Fruit fly (Drosophila melanogaster) whole organism, embryonic: Measurements from ENCODE around the gene mahe.

Source experiments
- Ada2b ChIP-seq: fragments of 200-800 bp; sonication (Bioruptor generic); IDR thresholded peaks from 2 replicates; pipeline ENCODE4 v1.3.6; 2022; ENCODE audit warnings: missing biosample characterization, missing genetic modification characterization
- Bteb2 ChIP-seq: fragments of 200-800 bp; sonication (Bioruptor generic); optimal IDR thresholded peaks from 2 replicates; lab custom pipeline; 2016; ENCODE audit warnings: missing biosample characterization, missing genetic modification characterization
- CG10565 ChIP-seq: fragments of 200-800 bp; sonication (Bioruptor generic); optimal IDR thresholded peaks from 3 replicates; lab custom pipeline; 2016; ENCODE audit warnings: missing biosample characterization, mild to moderate bottlenecking, missing genetic modification characterization
- CG11398 ChIP-seq: fragments of 200-800 bp; sonication (Bioruptor generic); optimal IDR thresholded peaks from 2 replicates; lab custom pipeline; 2016; ENCODE audit warnings: missing biosample characterization, missing genetic modification characterization
- CG11456 ChIP-seq: fragments of 200-800 bp; sonication (Bioruptor generic); IDR thresholded peaks from 3 replicates; pipeline ENCODE4 v1.3.6; 2022; ENCODE audit warnings: missing biosample characterization, missing genetic modification characterization
- CG11723 ChIP-seq: fragments of 200-800 bp; sonication (Bioruptor generic); optimal IDR thresholded peaks from 2 replicates; lab custom pipeline; 2017; ENCODE audit warnings: missing biosample characterization, mild to moderate bottlenecking, missing genetic modification characterization
- CG15269 ChIP-seq: fragments of 200-800 bp; sonication (Bioruptor generic); optimal IDR thresholded peaks from 2 replicates; lab custom pipeline; 2018; ENCODE audit warnings: missing biosample characterization, mild to moderate bottlenecking, missing genetic modification characterization, moderate library complexity
- CG18262 ChIP-seq: fragments of 200-800 bp; optimal IDR thresholded peaks from 3 replicates; lab custom pipeline; 2019; ENCODE audit warnings: missing biosample characterization, mild to moderate bottlenecking, missing genetic modification characterization, moderate library complexity
- CG2875 ChIP-seq: fragments of 200-800 bp; sonication (Bioruptor generic); optimal IDR thresholded peaks from 2 replicates; lab custom pipeline; 2017; ENCODE audit warnings: missing biosample characterization, mild to moderate bottlenecking, missing genetic modification characterization, missing genetic modification reagents
- CG32532 ChIP-seq: fragments of 200-800 bp; sonication (Bioruptor generic); IDR thresholded peaks from 2 replicates; pipeline ENCODE4 v1.3.6; 2022; ENCODE audit warnings: missing biosample characterization, missing genetic modification characterization
- CG33213 ChIP-seq: fragments of 200-800 bp; sonication (Bioruptor generic); optimal IDR thresholded peaks from 3 replicates; lab custom pipeline; 2016; ENCODE audit warnings: missing biosample characterization, missing genetic modification characterization
- CG34422 ChIP-seq: fragments of 200-800 bp; sonication (Bioruptor generic); IDR thresholded peaks from 3 replicates; pipeline ENCODE4 v1.3.6; 2022; ENCODE audit warnings: missing biosample characterization, missing genetic modification characterization
- CG43689 ChIP-seq: fragments of 200-800 bp; sonication (Bioruptor generic); IDR thresholded peaks from 2 replicates; pipeline ENCODE4 v1.3.6; 2022; ENCODE audit warnings: missing biosample characterization, missing genetic modification characterization
- CG4820 ChIP-seq: fragments of 200-800 bp; sonication (Bioruptor generic); optimal IDR thresholded peaks from 3 replicates; lab custom pipeline; 2016; ENCODE audit warnings: missing biosample characterization, missing genetic modification characterization
- CG6683 ChIP-seq: fragments of 200-800 bp; sonication (Bioruptor generic); optimal IDR thresholded peaks from 2 replicates; lab custom pipeline; 2017; ENCODE audit warnings: missing biosample characterization, mild to moderate bottlenecking, missing genetic modification characterization, missing genetic modification reagents
- CG7556 ChIP-seq: fragments of 200-800 bp; sonication (Bioruptor generic); optimal IDR thresholded peaks from 2 replicates; lab custom pipeline; 2017; ENCODE audit warnings: missing biosample characterization, mild to moderate bottlenecking, missing genetic modification characterization
- CG8924 ChIP-seq: fragments of 200-800 bp; optimal IDR thresholded peaks from 3 replicates; lab custom pipeline; 2019; ENCODE audit warnings: missing biosample characterization, mild to moderate bottlenecking, missing genetic modification characterization, moderate library complexity
- Dip2 ChIP-seq: fragments of 200-800 bp; sonication (Bioruptor generic); IDR thresholded peaks from 2 replicates; pipeline ENCODE4 v1.3.6; 2022; ENCODE audit warnings: missing biosample characterization, missing genetic modification characterization
- H15 ChIP-seq: fragments of 200-800 bp; sonication (Bioruptor generic); IDR thresholded peaks from 3 replicates; pipeline ENCODE4 v1.3.6; 2022; ENCODE audit warnings: missing biosample characterization, missing genetic modification characterization
- HmgD ChIP-seq: fragments of 200-800 bp; sonication (Bioruptor generic); optimal IDR thresholded peaks from 3 replicates; lab custom pipeline; 2016; ENCODE audit warnings: missing biosample characterization, missing genetic modification characterization
- Hmx ChIP-seq: fragments of 200-800 bp; sonication (Bioruptor generic); optimal IDR thresholded peaks from 2 replicates; lab custom pipeline; 2016; ENCODE audit warnings: missing biosample characterization, missing genetic modification characterization
- Hr39 ChIP-seq: fragments of >200 bp; optimal IDR thresholded peaks from 2 replicates; lab custom pipeline; 2017
- Hr78 ChIP-seq, 2 experiments: fragments of 200-800 bp in 1 of 2; fragments of >200 bp in 1 of 2; sonication (Bioruptor generic) in 1 of 2; optimal IDR thresholded peaks; 2 replicates each; lab custom pipeline; 2017 to 2019; ENCODE audit warnings: missing biosample characterization in 2 of 2, missing genetic modification characterization in 2 of 2, mild to moderate bottlenecking in 1 of 2, moderate library complexity in 1 of 2
- Lim3 ChIP-seq: fragments of 200-800 bp; sonication (Bioruptor generic); IDR thresholded peaks from 2 replicates; pipeline ENCODE4 v1.3.6; 2022; ENCODE audit warnings: missing biosample characterization, missing genetic modification characterization
- MBD-R2 ChIP-seq: fragments of 200-800 bp; sonication (Bioruptor generic); IDR thresholded peaks from 2 replicates; pipeline ENCODE4 v1.3.6; 2022; ENCODE audit warnings: missing biosample characterization, missing genetic modification characterization
- Mes4 ChIP-seq: fragments of 200-800 bp; sonication (Bioruptor generic); optimal IDR thresholded peaks from 2 replicates; lab custom pipeline; 2016; ENCODE audit warnings: missing biosample characterization, missing genetic modification characterization
- Mrtf ChIP-seq: fragments of 200-800 bp; sonication (Bioruptor generic); IDR thresholded peaks from 3 replicates; pipeline ENCODE4 v1.3.6; 2022; ENCODE audit warnings: missing biosample characterization, missing genetic modification characterization
- NK7.1 ChIP-seq: fragments of 200-800 bp; sonication (Bioruptor generic); optimal IDR thresholded peaks from 3 replicates; lab custom pipeline; 2016; ENCODE audit warnings: missing biosample characterization, missing genetic modification characterization
- Opbp ChIP-seq: fragments of 200-800 bp; sonication (Bioruptor generic); IDR thresholded peaks from 3 replicates; pipeline ENCODE4 v1.3.6; 2022; ENCODE audit warnings: missing biosample characterization, missing genetic modification characterization; ENCODE audit not compliant: partially characterized antibody
- PHDP ChIP-seq: fragments of 200-800 bp; sonication (Bioruptor generic); optimal IDR thresholded peaks from 3 replicates; lab custom pipeline; 2018; ENCODE audit warnings: missing biosample characterization, mild to moderate bottlenecking, missing genetic modification characterization, moderate library complexity
- Ptx1 ChIP-seq: fragments of 200-800 bp; sonication (Bioruptor generic); IDR thresholded peaks from 2 replicates; pipeline ENCODE4 v1.3.6; 2022; ENCODE audit warnings: missing biosample characterization, missing genetic modification characterization
- Usf ChIP-seq: fragments of 200-800 bp; sonication (Bioruptor generic); optimal IDR thresholded peaks from 2 replicates; lab custom pipeline; 2017; ENCODE audit warnings: missing genotype, missing biosample characterization, missing genetic modification characterization
- ac ChIP-seq: fragments of 200-800 bp; sonication (Bioruptor generic); optimal IDR thresholded peaks from 3 replicates; lab custom pipeline; 2017; ENCODE audit warnings: missing biosample characterization, mild to moderate bottlenecking, missing genetic modification characterization
- al ChIP-seq: fragments of 200-800 bp; sonication (Bioruptor generic); IDR thresholded peaks from 2 replicates; pipeline ENCODE4 v1.3.6; 2022; ENCODE audit warnings: missing biosample characterization, missing genetic modification characterization
- ap ChIP-seq: fragments of 200-800 bp; sonication (Bioruptor generic); IDR thresholded peaks from 2 replicates; pipeline ENCODE4 v1.3.6; 2022; ENCODE audit warnings: missing biosample characterization, missing genetic modification characterization
- ems ChIP-seq: fragments of 200-800 bp; sonication (Bioruptor generic); optimal IDR thresholded peaks from 3 replicates; lab custom pipeline; 2016; ENCODE audit warnings: missing biosample characterization, missing genetic modification characterization
- ftz-f1 ChIP-seq: fragments of 200-800 bp; sonication (Bioruptor generic); optimal IDR thresholded peaks from 2 replicates; lab custom pipeline; 2016; ENCODE audit warnings: missing biosample characterization, missing genetic modification characterization
- ham ChIP-seq: fragments of 200-800 bp; sonication (Bioruptor generic); IDR thresholded peaks from 2 replicates; pipeline ENCODE4 v1.3.6; 2022; ENCODE audit warnings: missing biosample characterization, missing genetic modification characterization
- hbn ChIP-seq: fragments of 200-800 bp; sonication (Bioruptor generic); IDR thresholded peaks from 2 replicates; pipeline ENCODE4 v1.3.6; 2022; ENCODE audit warnings: missing biosample characterization, missing genetic modification characterization; ENCODE audit not compliant: partially characterized antibody
- jing ChIP-seq: fragments of 200-800 bp; sonication (Bioruptor generic); optimal IDR thresholded peaks from 2 replicates; lab custom pipeline; 2018; ENCODE audit warnings: missing biosample characterization, mild to moderate bottlenecking, missing genetic modification characterization
- kah ChIP-seq: fragments of 200-800 bp; sonication (Bioruptor generic); optimal IDR thresholded peaks from 2 replicates; lab custom pipeline; 2018; ENCODE audit warnings: missing biosample characterization, mild to moderate bottlenecking, missing genetic modification characterization
- nau ChIP-seq: fragments of 200-800 bp; sonication (Bioruptor generic); optimal IDR thresholded peaks from 3 replicates; lab custom pipeline; 2017; ENCODE audit warnings: missing biosample characterization, mild to moderate bottlenecking, missing genetic modification characterization, missing genetic modification reagents
- pnt ChIP-seq: fragments of 200-800 bp; sonication (Bioruptor generic); optimal IDR thresholded peaks from 3 replicates; lab custom pipeline; 2016; ENCODE audit warnings: missing biosample characterization, missing genetic modification characterization
- sd ChIP-seq: fragments of 200-800 bp; sonication (Bioruptor generic); optimal IDR thresholded peaks from 3 replicates; lab custom pipeline; 2018; ENCODE audit warnings: missing biosample characterization, mild to moderate bottlenecking, missing genetic modification characterization, moderate library complexity
- slp2 ChIP-seq: fragments of 200-800 bp; sonication (Bioruptor generic); optimal IDR thresholded peaks from 2 replicates; lab custom pipeline; 2016; ENCODE audit warnings: missing biosample characterization, missing genetic modification characterization
- unc-4 ChIP-seq: fragments of 200-800 bp; sonication (Bioruptor generic); IDR thresholded peaks from 2 replicates; pipeline ENCODE4 v1.3.6; 2022; ENCODE audit warnings: missing biosample characterization, missing genetic modification characterization; ENCODE audit not compliant: partially characterized antibody
- usp ChIP-seq: fragments of >200 bp; optimal IDR thresholded peaks from 2 replicates; lab custom pipeline; 2017; ENCODE audit warnings: missing biosample characterization, missing genetic modification characterization
- wek ChIP-seq: fragments of 200-800 bp; sonication (Bioruptor generic); optimal IDR thresholded peaks from 3 replicates; lab custom pipeline; 2018; ENCODE audit warnings: missing biosample characterization, mild to moderate bottlenecking, missing genetic modification characterization, moderate library complexity
- yki ChIP-seq: fragments of >200 bp; optimal IDR thresholded peaks from 3 replicates; lab custom pipeline; 2018

The mahe gene

DNA sequence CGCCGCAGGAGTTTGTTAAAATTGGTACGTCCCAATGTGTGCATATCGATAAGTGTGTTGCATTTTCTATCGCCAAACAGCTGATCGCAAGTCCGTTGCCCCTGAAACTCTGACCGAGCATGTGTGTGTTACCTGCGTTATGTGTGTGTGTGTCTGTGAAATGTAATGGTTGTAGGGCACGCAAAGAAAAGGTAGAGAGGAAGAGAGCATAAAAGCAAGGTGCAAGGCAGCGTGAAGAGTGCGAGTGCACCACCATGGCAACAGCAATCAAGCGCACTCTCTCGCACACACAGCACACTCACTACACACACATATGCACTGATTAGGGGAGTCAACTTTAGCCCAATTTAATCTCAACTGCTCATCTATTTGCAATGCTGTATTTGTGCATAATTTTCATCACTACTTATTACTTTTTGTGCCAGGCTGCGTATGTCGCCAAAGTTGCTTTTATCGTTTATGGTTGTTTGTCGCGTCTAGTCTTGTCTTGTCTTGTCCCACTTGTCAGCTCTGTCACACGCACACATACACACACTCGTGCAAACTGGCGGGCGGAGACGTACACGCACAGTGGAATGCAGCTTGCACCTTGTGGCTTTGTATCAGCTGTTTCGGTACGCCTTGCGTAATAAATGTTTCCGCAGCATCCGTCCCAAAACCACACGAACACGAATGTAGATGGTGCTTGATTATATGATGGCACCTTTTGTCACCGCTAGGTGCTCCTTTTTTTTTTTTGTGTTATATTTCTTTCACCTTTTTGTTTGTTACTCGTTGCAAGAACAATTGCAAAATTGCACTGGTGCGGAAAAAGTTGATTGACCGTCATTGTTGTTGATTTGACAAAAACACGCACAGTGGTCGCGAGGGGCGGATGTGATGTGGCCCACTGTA is 6.7 kb upstream of the mahe start:
- no peak for TF ChIP-seq usp (GFP tag; lab: Kevin White, UChicago)
- TF ChIP-seq unc-4 (GFP tag; lab: Robert Waterston, UW) = no peak
- no peak for TF ChIP-seq CG43689
- TF ChIP-seq CG7556 (GFP tag; lab: Kevin White, UChicago) = peak; percentile 89
- no peak for TF ChIP-seq Hmx (GFP tag; lab: Kevin White, UChicago)
- peak; percentile 58 for TF ChIP-seq CG33213 (GFP tag; lab: Kevin White, UChicago)
- 0 out of 2 replicates have a peak, but pooled peaks have one; percentile 52 for TF ChIP-seq CG32532 (GFP tag; lab: Robert Waterston, UW)
- peak; percentile 44 for TF ChIP-seq HmgD
- TF ChIP-seq ems (GFP tag; lab: Kevin White, UChicago) = peak; percentile 74
- TF ChIP-seq Mes4 (GFP tag; lab: Kevin White, UChicago) = peak; percentile 87
- TF ChIP-seq wek (GFP tag; lab: Kevin White, UChicago) = peak; percentile 12
- TF ChIP-seq kah (GFP tag; lab: Kevin White, UChicago) = peak; percentile 65
- no peak for TF ChIP-seq Bteb2
- peak; percentile 74 for TF ChIP-seq CG2875
- TF ChIP-seq pnt (GFP tag; lab: Kevin White, UChicago) = peak; percentile 86
- peak; percentile 72 for TF ChIP-seq PHDP (tag; lab: Kevin White, UChicago)
- TF ChIP-seq CG10565 (GFP tag; lab: Kevin White, UChicago) = peak; percentile 35
- TF ChIP-seq nau = peak; percentile 77
- peak; percentile 84 for TF ChIP-seq Ptx1 (GFP tag; lab: Robert Waterston, UW)
- no peak for TF ChIP-seq al (GFP tag; lab: Robert Waterston, UW)
- TF ChIP-seq Dip2 (GFP tag; lab: Robert Waterston, UW) = no peak
- peak; percentile 76 for TF ChIP-seq CG11398 (GFP tag; lab: Kevin White, UChicago)
- TF ChIP-seq jing (GFP tag; lab: Kevin White, UChicago) = peak; percentile 73
- TF ChIP-seq MBD-R2 = no peak
- TF ChIP-seq ac (GFP tag; lab: Kevin White, UChicago) = peak; percentile 32
- TF ChIP-seq CG11723 (GFP tag; lab: Kevin White, UChicago) = peak; percentile 73
- peak; percentile 68 for TF ChIP-seq Usf (GFP tag; lab: Kevin White, UChicago)
- peak; percentile 14; the same call in 1 of the 2 replicates for TF ChIP-seq Lim3
- TF ChIP-seq Ada2b (GFP tag; lab: Robert Waterston, UW) = peak; percentile 41; the same call in 1 of the 2 replicates
- 0 out of 3 replicates have a peak, but pooled peaks have one; percentile 9 for TF ChIP-seq Mrtf (GFP tag; lab: Robert Waterston, UW)
- TF ChIP-seq H15 (GFP tag; lab: Robert Waterston, UW) = peak; percentile 52; the same call in 1 of the 3 replicates
- no peak for TF ChIP-seq yki (lab: Kevin White, UChicago)
- no peak for TF ChIP-seq Hr39
- no peak for TF ChIP-seq Hr78 (GFP tag; optimal IDR thresholded peaks at IDR 0.05; lab: Kevin White, UChicago)
- peak; percentile 61 for TF ChIP-seq NK7.1 (GFP tag; lab: Kevin White, UChicago)
- peak; percentile 76 for TF ChIP-seq CG15269 (tag; lab: Kevin White, UChicago)
- peak; percentile 58; the same call in 2 of the 3 replicates for TF ChIP-seq CG34422 (GFP tag; lab: Robert Waterston, UW)
- peak; percentile 23 for TF ChIP-seq sd
- TF ChIP-seq CG8924 (tag; lab: Kevin White, UChicago) = peak; percentile 77
- peak; percentile 47; the same call in 1 of the 2 replicates for TF ChIP-seq ap
- TF ChIP-seq CG4820 (GFP tag; lab: Kevin White, UChicago) = peak; percentile 73
- no peak for TF ChIP-seq ham (GFP tag; lab: Robert Waterston, UW)
- peak; percentile 92 for TF ChIP-seq CG18262 (tag; lab: Kevin White, UChicago)
- peak; percentile 41 for TF ChIP-seq CG6683
- peak; percentile 33; the same call in 1 of the 3 replicates for TF ChIP-seq CG11456 (GFP tag; lab: Robert Waterston, UW)
- 0 out of 3 replicates have a peak, but pooled peaks have one; percentile 6 for TF ChIP-seq Opbp
- peak; percentile 89 for TF ChIP-seq slp2 (GFP tag; lab: Kevin White, UChicago)
- TF ChIP-seq ftz-f1 = no peak
- no peak for TF ChIP-seq hbn (GFP tag; lab: Robert Waterston, UW)
